Worm (Caenorhabditis elegans) whole organism, L1 larva: ENCODE measurements around the gene F42A10.5.

Experiments
- ama-1 ChIP-seq: fragments of 150-350 bp; optimal IDR thresholded peaks from 2 replicates; lab custom pipeline; 2014
- efl-1 ChIP-seq, 4 experiments: fragments of 150-350 bp; optimal IDR thresholded peaks in 3 of 4; peaks in 1 of 4; 1 replicate in 1 of 4; 2 replicates in 3 of 4; lab custom pipeline; 2014; ENCODE audit warnings: missing biosample characterization in 2 of 4, missing genetic modification characterization in 2 of 4, missing genetic modification reagents in 2 of 4
- lin-39 ChIP-seq: fragments of 150-350 bp; optimal IDR thresholded peaks from 2 replicates; lab custom pipeline; 2014; ENCODE audit warnings: missing biosample characterization, missing genetic modification reagents, missing genetic modification characterization
- lsy-2 ChIP-seq, 2 experiments: fragments of 150-350 bp; optimal IDR thresholded peaks; 2 replicates each; lab custom pipeline; 2014; ENCODE audit warnings: missing biosample characterization in 2 of 2, missing genetic modification characterization in 2 of 2
- nhr-19 ChIP-seq: fragments of 200-800 bp; sonication (Bioruptor generic); conservative IDR thresholded peaks from 2 replicates; pipeline ENCODE4 v1.3.6; 2022; ENCODE audit warnings: missing genetic modification characterization, missing compliant biosample characterization
- nhr-28 ChIP-seq: fragments of 150-350 bp; optimal IDR thresholded peaks from 2 replicates; lab custom pipeline; 2014; ENCODE audit warnings: missing biosample characterization, missing genetic modification characterization
- nhr-76 ChIP-seq: sonication (generic microtip); optimal IDR thresholded peaks from 2 replicates; lab custom pipeline; 2017; ENCODE audit warnings: missing biosample characterization, missing genetic modification characterization

ce11 chrIII:6201325-6201724 lies 28.0 kb upstream of the F42A10.5 start:
- no peak for TF ChIP-seq nhr-19 (GFP tag; lab: Robert Waterston, UW)
- TF ChIP-seq nhr-76 (tag; lab: Kevin White, UChicago): no peak
- TF ChIP-seq nhr-28 (tag; lab: Kevin White, UChicago): no peak
- no peak for TF ChIP-seq efl-1 (optimal IDR thresholded peaks at IDR 0.05; lab: Kevin White, UChicago)
- TF ChIP-seq efl-1 (GFP tag; optimal IDR thresholded peaks at IDR 0.05 in 1 of 2; lab: Kevin White, UChicago): no peak
- no peak for TF ChIP-seq ama-1 (lab: Kevin White, UChicago)
- no peak for TF ChIP-seq lin-39 (tag; lab: Kevin White, UChicago)
- no peak for TF ChIP-seq lsy-2 (tag; optimal IDR thresholded peaks at IDR 0.05; lab: Kevin White, UChicago)
